Worm (Caenorhabditis elegans) whole organism, mixed stage, embryonic: Measurements from ENCODE around the gene pmk-3.

ENCODE experiments used
- ces-1 ChIP-seq: fragments of 150-350 bp; optimal IDR thresholded peaks from 2 replicates; lab custom pipeline; 2014; ENCODE audit warnings: missing biosample characterization, missing genetic modification reagents, missing genetic modification characterization
- elt-1 ChIP-seq: sonication (generic microtip); optimal IDR thresholded peaks from 2 replicates; lab custom pipeline; 2017; ENCODE audit warnings: missing genetic modification characterization, mild to moderate bottlenecking, missing compliant biosample characterization, antibody characterized with exemption, moderate library complexity, borderline replicate concordance; ENCODE audit not compliant: insufficient read depth
- lin-13 ChIP-seq: fragments of 150-350 bp; optimal IDR thresholded peaks from 2 replicates; lab custom pipeline; 2014; ENCODE audit warnings: missing biosample characterization, missing genetic modification characterization
- mep-1 ChIP-seq: fragments of 150-350 bp; optimal IDR thresholded peaks from 2 replicates; lab custom pipeline; 2017; ENCODE audit warnings: missing biosample characterization, missing genetic modification reagents, missing genetic modification characterization, inconsistent platforms
- nhr-12 ChIP-seq: fragments of 150-350 bp; optimal IDR thresholded peaks from 2 replicates; lab custom pipeline; 2014; ENCODE audit warnings: missing biosample characterization, missing genetic modification characterization
- nhr-28 ChIP-seq: fragments of 150-350 bp; optimal IDR thresholded peaks from 2 replicates; lab custom pipeline; 2014; ENCODE audit warnings: missing biosample characterization, missing genetic modification characterization
- nhr-76 ChIP-seq: sonication (generic microtip); optimal IDR thresholded peaks from 2 replicates; lab custom pipeline; 2017; ENCODE audit warnings: missing biosample characterization, missing genetic modification characterization
- unc-39 ChIP-seq: fragments of 150-350 bp; optimal IDR thresholded peaks from 2 replicates; lab custom pipeline; 2014; ENCODE audit warnings: missing biosample characterization, missing genetic modification characterization

ce11 chrIV:8157161-8157560 lies 18.1 kb downstream of the pmk-3 start, which contains the start of gene B0218.5:
- TF ChIP-seq mep-1 (no peak), nhr-12 (tag; lab: Kevin White, UChicago) (no peak), unc-39 (no peak), ces-1 (GFP tag; lab: Kevin White, UChicago) (no peak), nhr-28 (tag; lab: Kevin White, UChicago) (no peak), nhr-76 (tag; lab: Kevin White, UChicago) (no peak), elt-1 (tag; lab: Kevin White, UChicago) (no peak), lin-13 (tag; lab: Kevin White, UChicago) (no peak)
